Worm (Caenorhabditis elegans) whole organism, L2 larva: ENCODE measurements around the gene D1044.1.

Source experiments
- C34F6.9 ChIP-seq: fragments of 150-350 bp; optimal IDR thresholded peaks from 2 replicates; lab custom pipeline; 2014; ENCODE audit warnings: missing biosample characterization, missing genetic modification characterization
- F13H6.1 ChIP-seq: sonication (generic microtip); optimal IDR thresholded peaks from 2 replicates; lab custom pipeline; 2016; ENCODE audit warnings: missing genetic modification characterization, missing compliant biosample characterization
- R02D3.7 ChIP-seq: fragments of 150-350 bp; optimal IDR thresholded peaks from 2 replicates; lab custom pipeline; 2014; ENCODE audit warnings: missing biosample characterization, missing genetic modification characterization
- Y55F3AM.14 ChIP-seq: fragments of 200-800 bp; sonication (Bioruptor generic); optimal IDR thresholded peaks from 2 replicates; lab custom pipeline; 2018; ENCODE audit warnings: mild to moderate bottlenecking, missing genetic modification characterization, missing compliant biosample characterization
- alr-1 ChIP-seq: fragments of 150-350 bp; optimal IDR thresholded peaks from 2 replicates; lab custom pipeline; 2014; ENCODE audit warnings: missing biosample characterization, missing genetic modification characterization
- aly-2 ChIP-seq: fragments of 150-350 bp; optimal IDR thresholded peaks from 2 replicates; lab custom pipeline; 2014; ENCODE audit warnings: missing biosample characterization, missing genetic modification characterization
- ama-1 ChIP-seq: fragments of 150-350 bp; optimal IDR thresholded peaks from 2 replicates; lab custom pipeline; 2018; ENCODE audit warnings: inconsistent platforms
- blmp-1 ChIP-seq: sonication (generic microtip); optimal IDR thresholded peaks from 2 replicates; lab custom pipeline; 2017; ENCODE audit warnings: missing genetic modification characterization, mild to moderate bottlenecking, missing compliant biosample characterization, antibody characterized with exemption, moderate library complexity; ENCODE audit not compliant: insufficient read depth
- ceh-16 ChIP-seq: fragments of 150-350 bp; optimal IDR thresholded peaks from 2 replicates; lab custom pipeline; 2014; ENCODE audit warnings: missing biosample characterization, missing genetic modification characterization
- ceh-82 ChIP-seq: fragments of 150-350 bp; optimal IDR thresholded peaks from 2 replicates; lab custom pipeline; 2014; ENCODE audit warnings: missing biosample characterization, missing genetic modification characterization
- egl-27 ChIP-seq: sonication (generic microtip); optimal IDR thresholded peaks from 3 replicates; lab custom pipeline; 2017; ENCODE audit warnings: missing biosample characterization, missing genetic modification reagents, missing genetic modification characterization
- elt-3 ChIP-seq: sonication (generic microtip); optimal IDR thresholded peaks from 2 replicates; lab custom pipeline; 2017; ENCODE audit warnings: missing biosample characterization, missing genetic modification characterization
- fos-1 ChIP-seq: fragments of 150-350 bp; optimal IDR thresholded peaks from 2 replicates; lab custom pipeline; 2014; ENCODE audit warnings: missing biosample characterization, missing genetic modification characterization
- lin-13 ChIP-seq: fragments of 150-350 bp; optimal IDR thresholded peaks from 2 replicates; lab custom pipeline; 2014; ENCODE audit warnings: missing biosample characterization, missing genetic modification reagents, missing genetic modification characterization
- lsy-2 ChIP-seq, 2 experiments: fragments of 150-350 bp in 1 of 2; sonication (generic microtip) in 1 of 2; optimal IDR thresholded peaks; 2 replicates each; lab custom pipeline; 2014 to 2017; ENCODE audit warnings: missing biosample characterization in 2 of 2, missing genetic modification characterization in 2 of 2
- mab-5 ChIP-seq: fragments of 150-350 bp; optimal IDR thresholded peaks from 2 replicates; lab custom pipeline; 2014; ENCODE audit warnings: missing biosample characterization, missing genetic modification characterization
- mbf-1 ChIP-seq: sonication (generic microtip); optimal IDR thresholded peaks from 2 replicates; lab custom pipeline; 2017; ENCODE audit warnings: missing biosample characterization, missing genetic modification characterization
- mdl-1 ChIP-seq, 2 experiments: fragments of 150-350 bp in 1 of 2; sonication (generic microtip) in 1 of 2; optimal IDR thresholded peaks; 2 replicates each; lab custom pipeline; 2017; ENCODE audit warnings: missing biosample characterization in 2 of 2, missing genetic modification characterization in 2 of 2
- nhr-10 ChIP-seq: sonication (generic microtip); optimal IDR thresholded peaks from 2 replicates; lab custom pipeline; 2017; ENCODE audit warnings: missing biosample characterization, missing genetic modification characterization
- nhr-11 ChIP-seq: fragments of 150-350 bp; optimal IDR thresholded peaks from 2 replicates; lab custom pipeline; 2014; ENCODE audit warnings: missing biosample characterization, missing genetic modification characterization
- nhr-129 ChIP-seq: fragments of 150-350 bp; optimal IDR thresholded peaks from 2 replicates; lab custom pipeline; 2014; ENCODE audit warnings: missing biosample characterization, missing genetic modification characterization
- nhr-21 ChIP-seq: fragments of 150-350 bp; optimal IDR thresholded peaks from 2 replicates; lab custom pipeline; 2014; ENCODE audit warnings: missing biosample characterization, missing genetic modification characterization
- nhr-23 ChIP-seq: fragments of 150-350 bp; optimal IDR thresholded peaks from 2 replicates; lab custom pipeline; 2014; ENCODE audit warnings: missing biosample characterization, missing genetic modification reagents, missing genetic modification characterization
- nhr-77 ChIP-seq: fragments of 150-350 bp; optimal IDR thresholded peaks from 2 replicates; lab custom pipeline; 2014; ENCODE audit warnings: missing biosample characterization, missing genetic modification characterization
- peb-1 ChIP-seq: fragments of 150-350 bp; optimal IDR thresholded peaks from 2 replicates; lab custom pipeline; 2014; ENCODE audit warnings: missing biosample characterization, missing genetic modification characterization
- sem-4 ChIP-seq: fragments of 150-350 bp; optimal IDR thresholded peaks from 2 replicates; lab custom pipeline; 2014; ENCODE audit warnings: missing biosample characterization, missing genetic modification reagents, missing genetic modification characterization
- skn-1 ChIP-seq: sonication (generic microtip); optimal IDR thresholded peaks from 2 replicates; lab custom pipeline; 2017; ENCODE audit warnings: missing biosample characterization, missing genetic modification characterization
- snpc-4 ChIP-seq: fragments of 150-350 bp; optimal IDR thresholded peaks from 2 replicates; lab custom pipeline; 2014; ENCODE audit warnings: missing biosample characterization, missing genetic modification characterization
- unc-55 ChIP-seq: fragments of 150-350 bp; sonication (generic microtip); optimal IDR thresholded peaks from 3 replicates; lab custom pipeline; 2014; ENCODE audit warnings: missing biosample characterization, missing genetic modification reagents, missing genetic modification characterization
- unc-62 ChIP-seq: fragments of 150-350 bp; optimal IDR thresholded peaks from 2 replicates; lab custom pipeline; 2014; ENCODE audit warnings: missing biosample characterization, missing genetic modification reagents, missing genetic modification characterization
- ztf-1 ChIP-seq: fragments of 200-800 bp; sonication (Bioruptor generic); conservative IDR thresholded peaks from 2 replicates; pipeline ENCODE4 v1.3.6; 2022; ENCODE audit warnings: missing genetic modification characterization, missing compliant biosample characterization

D1044.1 gene

DNA sequence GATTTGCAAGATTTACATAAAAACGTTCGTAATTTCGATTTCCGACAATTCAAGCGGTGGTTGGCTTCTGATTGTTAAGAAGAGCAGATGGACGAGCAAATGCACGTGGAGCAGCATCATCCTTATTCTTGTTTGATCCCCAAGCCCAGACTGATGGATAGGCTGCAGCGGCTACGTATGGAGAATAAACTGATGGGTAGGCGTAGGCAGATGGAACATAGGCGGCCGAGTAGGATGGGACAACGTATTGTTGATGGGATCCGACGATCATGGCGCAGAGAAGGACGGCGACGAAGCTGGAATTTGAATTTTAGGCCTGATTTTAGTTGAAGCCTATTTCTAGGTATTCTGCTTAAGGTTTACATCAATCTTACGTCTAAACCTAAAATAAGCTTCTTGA, 24.2 kb downstream of the D1044.1 start:
- TF ChIP-seq Y55F3AM.14 (GFP tag; lab: Kevin White, UChicago): no peak
- no peak for TF ChIP-seq egl-27 (tag; lab: Kevin White, UChicago)

DNA sequence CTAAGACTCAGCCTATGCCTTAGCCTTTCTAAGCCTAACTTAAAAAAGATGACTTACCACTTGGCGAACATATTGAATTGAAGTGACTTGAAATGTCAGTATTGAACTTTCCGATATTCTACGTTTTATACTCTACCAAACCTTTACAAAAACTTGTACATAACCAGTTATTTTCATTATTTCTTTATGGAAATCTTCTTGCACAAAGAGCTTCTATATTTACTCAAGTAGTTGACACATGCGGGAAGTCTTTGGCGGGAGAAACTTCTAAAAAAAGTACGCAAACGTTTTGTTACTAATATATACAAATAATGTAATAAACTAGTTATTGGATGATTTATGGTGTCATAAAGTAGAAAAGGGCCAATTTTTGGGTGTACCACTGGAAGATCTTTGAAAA, 24.6 kb downstream of the D1044.1 start, which contains the start of gene nspb-12:
Gene nspb-12, minus strand, starts transcription at position 101 of the 400 bp plus-strand sequence.
- no peak for TF ChIP-seq blmp-1 (tag; lab: Kevin White, UChicago)
- TF ChIP-seq nhr-77 (tag; lab: Kevin White, UChicago): no peak
- no peak for TF ChIP-seq ama-1
- no peak for TF ChIP-seq nhr-10 (tag; lab: Kevin White, UChicago)
- no peak for TF ChIP-seq aly-2 (tag; lab: Kevin White, UChicago)
- TF ChIP-seq nhr-21 (tag; lab: Kevin White, UChicago): no peak
- TF ChIP-seq nhr-23 (tag; lab: Kevin White, UChicago): no peak
- no peak for TF ChIP-seq sem-4 (tag; lab: Kevin White, UChicago)
- TF ChIP-seq unc-55: no peak
- no peak for TF ChIP-seq lin-13 (GFP tag; lab: Kevin White, UChicago)
- no peak for TF ChIP-seq alr-1
- no peak for TF ChIP-seq nhr-129 (tag; lab: Kevin White, UChicago)
- TF ChIP-seq skn-1 (tag; lab: Kevin White, UChicago): no peak
- no peak for TF ChIP-seq R02D3.7 (tag; lab: Kevin White, UChicago)

DNA sequence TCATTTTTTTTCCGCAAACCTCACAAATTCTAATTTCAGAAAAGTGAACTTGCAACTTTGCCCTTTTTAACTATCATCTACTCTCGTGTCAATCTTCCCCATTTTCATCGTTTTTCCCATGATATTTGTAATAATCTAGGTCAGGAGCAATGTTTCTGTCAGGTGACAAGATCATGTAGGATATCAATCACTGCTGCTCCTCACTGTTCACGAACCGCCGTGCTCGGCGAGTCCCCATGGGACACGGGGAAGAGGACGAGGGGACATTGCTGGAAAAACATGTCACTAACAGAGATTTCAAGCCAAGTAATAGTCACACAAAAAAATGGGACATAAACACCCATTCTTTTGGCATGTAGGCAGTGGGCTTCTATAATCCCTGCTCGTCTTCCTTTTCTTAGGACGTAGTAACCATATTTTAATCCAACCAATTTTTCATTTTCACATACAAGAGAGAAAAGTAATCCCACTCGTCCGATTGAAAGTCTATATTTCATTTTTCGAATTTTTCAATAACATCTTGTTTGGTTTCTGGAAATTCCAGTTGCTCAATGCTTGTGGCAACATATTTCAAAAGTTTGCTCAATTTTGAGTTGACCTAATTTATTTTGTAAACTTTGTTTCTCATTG, 26.8 kb downstream of the D1044.1 start:
- TF ChIP-seq lsy-2 (tag; optimal IDR thresholded peaks at IDR 0.05; lab: Kevin White, UChicago): peak in 1 of 2 experiments; percentile 15
- no peak for TF ChIP-seq ceh-16 (tag; lab: Kevin White, UChicago)
- no peak for TF ChIP-seq ztf-1
- peak; percentile 78 for TF ChIP-seq mab-5 (tag; lab: Kevin White, UChicago)
- TF ChIP-seq nhr-11 (tag; lab: Kevin White, UChicago): no peak
- TF ChIP-seq nhr-129 (tag; lab: Kevin White, UChicago): peak; percentile 4
- peak; percentile 90 for TF ChIP-seq unc-55

DNA sequence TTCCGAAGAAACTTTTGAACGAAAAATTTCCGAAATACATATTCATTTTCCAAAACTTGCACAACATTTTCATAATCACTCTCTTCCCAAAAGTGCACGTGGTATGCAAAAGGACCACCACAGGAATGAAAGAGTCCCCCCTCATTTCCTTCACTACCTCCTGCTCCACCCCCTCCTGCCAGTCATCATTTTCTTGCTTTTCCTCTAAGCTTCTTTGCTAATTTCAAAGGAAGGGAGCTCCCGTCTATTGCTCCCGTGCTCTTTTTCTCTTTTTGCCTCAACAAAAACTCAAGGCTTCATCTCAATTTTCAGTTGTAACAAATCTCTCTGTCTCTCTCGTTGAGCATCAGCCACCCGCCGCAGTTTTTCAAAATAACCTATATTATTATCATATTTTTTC, 28.7 kb downstream of the D1044.1 start:
- TF ChIP-seq mdl-1 (tag; optimal IDR thresholded peaks at IDR 0.05; lab: Kevin White, UChicago) (no peak), C34F6.9 (tag; lab: Kevin White, UChicago) (peak; percentile 11), nhr-10 (tag; lab: Kevin White, UChicago) (no peak), unc-62 (GFP tag; lab: Kevin White, UChicago) (no peak), nhr-129 (tag; lab: Kevin White, UChicago) (peak; percentile 6), mab-5 (tag; lab: Kevin White, UChicago) (no peak), lsy-2 (tag; optimal IDR thresholded peaks at IDR 0.05; lab: Kevin White, UChicago) (peak in 1 of 2 experiments; percentile 0)
- TF ChIP-seq, all 48 proteins: peak for 3

DNA sequence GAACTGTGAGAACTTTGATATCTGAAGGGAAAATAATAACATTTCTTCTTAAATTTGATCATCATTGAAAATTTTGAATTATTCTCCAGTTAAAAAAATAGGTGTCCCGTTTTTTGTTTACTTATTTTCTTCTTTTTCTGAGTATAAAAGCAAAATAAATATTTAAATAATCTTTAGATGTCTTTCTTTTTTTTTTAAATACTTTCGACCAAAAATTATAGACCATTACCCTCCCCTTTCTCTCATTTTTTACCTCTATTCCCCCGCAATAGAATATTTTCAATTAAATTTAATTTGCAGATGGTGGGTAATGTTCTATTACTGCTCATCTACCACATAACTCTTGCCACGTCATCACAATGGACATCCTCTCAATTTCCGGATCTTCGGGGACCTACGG, 29.6 kb downstream of the D1044.1 start, which contains the start of gene molo-1:
Gene molo-1, plus strand, starts transcription at position 301 of the 400 bp plus-strand sequence.
- TF ChIP-seq elt-3 (tag; lab: Kevin White, UChicago): no peak
- no peak for TF ChIP-seq peb-1 (tag; lab: Kevin White, UChicago)
- TF ChIP-seq nhr-129 (tag; lab: Kevin White, UChicago): no peak
- TF ChIP-seq ceh-16 (tag; lab: Kevin White, UChicago): no peak
- TF ChIP-seq ceh-82 (tag; lab: Kevin White, UChicago): no peak
- no peak for TF ChIP-seq ama-1
- no peak for TF ChIP-seq C34F6.9 (tag; lab: Kevin White, UChicago)

DNA sequence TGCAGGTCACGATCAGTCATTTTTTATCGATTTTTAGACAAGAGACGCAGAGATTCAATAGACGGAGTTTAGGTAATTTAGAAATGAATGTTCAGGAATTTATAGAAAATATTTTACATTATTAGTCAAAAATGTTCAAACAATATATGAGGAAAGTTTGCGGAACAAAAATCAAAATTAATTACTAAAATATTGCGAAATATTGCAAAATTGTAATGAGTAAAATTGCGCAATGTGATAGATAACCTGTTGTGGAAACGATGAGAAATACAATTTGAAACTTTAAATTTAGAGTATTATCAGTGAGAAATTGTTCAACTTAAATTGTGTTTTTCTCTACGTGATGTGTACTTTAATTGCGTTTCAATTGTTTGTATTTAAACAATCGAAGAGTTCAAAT, 37.0 kb downstream of the D1044.1 start, which contains the start of gene F56D2.5:
Gene F56D2.5, minus strand, starts transcription at position 371 of the 400 bp plus-strand sequence.
- TF ChIP-seq nhr-129 (tag; lab: Kevin White, UChicago) (peak; percentile 98), fos-1 (tag; lab: Kevin White, UChicago) (peak; percentile 8), alr-1 (no peak)

DNA sequence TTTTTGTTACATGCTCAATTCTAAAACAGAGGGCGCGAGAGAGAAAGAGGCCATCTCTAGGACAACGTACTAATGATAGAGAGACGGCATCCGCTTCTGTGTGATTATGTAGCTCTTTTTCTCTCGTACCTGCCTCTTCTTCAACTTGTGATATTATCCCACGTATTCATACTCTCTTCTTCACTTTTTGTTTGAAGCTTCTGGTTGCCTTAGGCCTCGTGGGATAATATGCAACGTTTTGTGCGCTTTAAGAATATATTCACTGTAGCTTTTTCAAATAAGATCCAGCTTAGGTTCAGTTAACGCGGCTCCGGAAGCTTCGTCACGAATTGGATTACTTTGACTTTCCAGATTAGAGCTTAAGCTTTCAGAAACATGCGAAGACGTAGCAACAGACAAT, 38.7 kb downstream of the D1044.1 start, which contains the start of the genes F56D2.8 and uev-2:
Gene F56D2.8, minus strand, starts transcription at position 101 of the 400 bp plus-strand sequence.
Gene uev-2, plus strand, starts transcription at position 360 of the 400 bp plus-strand sequence.
- TF ChIP-seq snpc-4 (tag; lab: Kevin White, UChicago) (no peak), nhr-77 (tag; lab: Kevin White, UChicago) (no peak), mbf-1 (no peak), nhr-21 (tag; lab: Kevin White, UChicago) (no peak), F13H6.1 (no peak)
